Fruit fly (Drosophila melanogaster) whole organism, embryonic: ENCODE data around the gene Cpr62Ba.

Source experiments
- CG10321 ChIP-seq: fragments of 200-800 bp; sonication (Bioruptor generic); IDR thresholded peaks from 2 replicates; pipeline ENCODE4 v1.3.6; 2022; ENCODE audit warnings: missing biosample characterization, missing genetic modification characterization
- CG10366 ChIP-seq: fragments of 200-800 bp; sonication (Bioruptor generic); IDR thresholded peaks from 2 replicates; pipeline ENCODE4 v1.3.6; 2022; ENCODE audit warnings: missing biosample characterization, missing genetic modification characterization
- CG10543 ChIP-seq: fragments of 200-800 bp; sonication (Bioruptor generic); optimal IDR thresholded peaks from 3 replicates; lab custom pipeline; 2017; ENCODE audit warnings: missing biosample characterization, mild to moderate bottlenecking, missing genetic modification characterization, moderate library complexity
- CG10959 ChIP-seq: fragments of 200-800 bp; sonication (Bioruptor generic); IDR thresholded peaks from 2 replicates; pipeline ENCODE4 v1.3.6; 2022; ENCODE audit warnings: missing biosample characterization, missing genetic modification characterization
- CG15514 ChIP-seq: fragments of 200-800 bp; sonication (Bioruptor generic); optimal IDR thresholded peaks from 3 replicates; lab custom pipeline; 2017; ENCODE audit warnings: missing biosample characterization, missing genetic modification characterization, mild to moderate bottlenecking, moderate library complexity, missing genetic modification reagents
- CG17385 ChIP-seq: fragments of 200-800 bp; sonication (Bioruptor generic); optimal IDR thresholded peaks from 3 replicates; lab custom pipeline; 2018; ENCODE audit warnings: missing biosample characterization, mild to moderate bottlenecking, missing genetic modification characterization
- CG18262 ChIP-seq: fragments of 200-800 bp; optimal IDR thresholded peaks from 3 replicates; lab custom pipeline; 2019; ENCODE audit warnings: missing biosample characterization, mild to moderate bottlenecking, missing genetic modification characterization, moderate library complexity
- CG1832 ChIP-seq: fragments of 200-800 bp; sonication (Bioruptor generic); optimal IDR thresholded peaks from 2 replicates; lab custom pipeline; 2017; ENCODE audit warnings: missing biosample characterization, mild to moderate bottlenecking, missing genetic modification characterization, inconsistent platforms
- CG18476 ChIP-seq: fragments of 200-800 bp; sonication (Bioruptor generic); optimal IDR thresholded peaks from 2 replicates; lab custom pipeline; 2016; ENCODE audit warnings: missing biosample characterization, mild to moderate bottlenecking, missing genetic modification characterization
- CG34422 ChIP-seq: fragments of 200-800 bp; sonication (Bioruptor generic); IDR thresholded peaks from 3 replicates; pipeline ENCODE4 v1.3.6; 2022; ENCODE audit warnings: missing biosample characterization, missing genetic modification characterization
- CG4404 ChIP-seq: fragments of 200-800 bp; sonication (Bioruptor generic); IDR thresholded peaks from 2 replicates; pipeline ENCODE4 v1.3.6; 2022; ENCODE audit warnings: missing biosample characterization, missing genetic modification characterization
- CG7357 ChIP-seq: fragments of 200-800 bp; sonication (Bioruptor generic); IDR thresholded peaks from 3 replicates; pipeline ENCODE4 v1.3.6; 2022; ENCODE audit warnings: missing biosample characterization, missing genetic modification characterization
- CG7839 ChIP-seq: fragments of 200-800 bp; sonication (Bioruptor generic); optimal IDR thresholded peaks from 3 replicates; lab custom pipeline; 2018; ENCODE audit warnings: missing biosample characterization, mild to moderate bottlenecking, missing genetic modification characterization, moderate library complexity
- CG7928 ChIP-seq: fragments of 200-800 bp; sonication (Bioruptor generic); optimal IDR thresholded peaks from 2 replicates; lab custom pipeline; 2017; ENCODE audit warnings: missing biosample characterization, mild to moderate bottlenecking, missing genetic modification characterization
- CG8089 ChIP-seq: fragments of 200-800 bp; sonication (Bioruptor generic); optimal IDR thresholded peaks from 3 replicates; lab custom pipeline; 2016; ENCODE audit warnings: missing biosample characterization, missing genetic modification characterization
- CG8281 ChIP-seq: fragments of 200-800 bp; sonication (Bioruptor generic); optimal IDR thresholded peaks from 2 replicates; lab custom pipeline; 2018; ENCODE audit warnings: missing biosample characterization, mild to moderate bottlenecking, missing genetic modification characterization, moderate library complexity
- CG8290 ChIP-seq, 3 experiments: fragments of 200-800 bp; sonication (Bioruptor generic); optimal IDR thresholded peaks; 2 replicates each; lab custom pipeline; 2016 to 2019; ENCODE audit warnings: missing biosample characterization in 3 of 3, missing genetic modification characterization in 3 of 3, mild to moderate bottlenecking in 2 of 3, moderate library complexity in 1 of 3
- CG8765 ChIP-seq: fragments of 200-800 bp; sonication (Bioruptor generic); IDR thresholded peaks from 2 replicates; pipeline ENCODE4 v1.3.6; 2022; ENCODE audit warnings: missing biosample characterization, missing genetic modification characterization
- CG9817 ChIP-seq: fragments of 200-800 bp; sonication (Bioruptor generic); optimal IDR thresholded peaks from 2 replicates; lab custom pipeline; 2018; ENCODE audit warnings: missing biosample characterization, mild to moderate bottlenecking, missing genetic modification characterization, moderate library complexity
- Ets65A ChIP-seq: fragments of 200-800 bp; sonication (Bioruptor generic); peaks from one replicate; lab custom pipeline; 2016; ENCODE audit warnings: missing biosample characterization, missing genetic modification characterization
- H15 ChIP-seq: fragments of 200-800 bp; sonication (Bioruptor generic); IDR thresholded peaks from 3 replicates; pipeline ENCODE4 v1.3.6; 2022; ENCODE audit warnings: missing biosample characterization, missing genetic modification characterization
- HmgZ ChIP-seq: fragments of 200-800 bp; sonication (Bioruptor generic); optimal IDR thresholded peaks from 2 replicates; lab custom pipeline; 2018; ENCODE audit warnings: missing biosample characterization, mild to moderate bottlenecking, missing genetic modification characterization
- Hr3 ChIP-seq: fragments of 200-800 bp; sonication (Bioruptor generic); optimal IDR thresholded peaks from 3 replicates; lab custom pipeline; 2016; ENCODE audit warnings: missing biosample characterization, missing genetic modification characterization
- Hr78 ChIP-seq, 2 experiments: fragments of 200-800 bp in 1 of 2; fragments of >200 bp in 1 of 2; sonication (Bioruptor generic) in 1 of 2; optimal IDR thresholded peaks; 2 replicates each; lab custom pipeline; 2017 to 2019; ENCODE audit warnings: missing biosample characterization in 2 of 2, missing genetic modification characterization in 2 of 2, mild to moderate bottlenecking in 1 of 2, moderate library complexity in 1 of 2
- Mes4 ChIP-seq: fragments of 200-800 bp; sonication (Bioruptor generic); optimal IDR thresholded peaks from 2 replicates; lab custom pipeline; 2016; ENCODE audit warnings: missing biosample characterization, missing genetic modification characterization
- Nf-YB ChIP-seq: fragments of 200-800 bp; sonication (Bioruptor generic); optimal IDR thresholded peaks from 3 replicates; lab custom pipeline; 2019; ENCODE audit warnings: missing biosample characterization, mild to moderate bottlenecking, missing genetic modification characterization, moderate library complexity
- Ptx1 ChIP-seq: fragments of 200-800 bp; sonication (Bioruptor generic); IDR thresholded peaks from 2 replicates; pipeline ENCODE4 v1.3.6; 2022; ENCODE audit warnings: missing biosample characterization, missing genetic modification characterization
- Sox100B ChIP-seq: fragments of 200-800 bp; sonication (Bioruptor generic); optimal IDR thresholded peaks from 3 replicates; lab custom pipeline; 2018; ENCODE audit warnings: missing biosample characterization, mild to moderate bottlenecking, missing genetic modification characterization
- Sry-δ ChIP-seq: fragments of 200-800 bp; sonication (Bioruptor generic); optimal IDR thresholded peaks from 2 replicates; lab custom pipeline; 2016; ENCODE audit warnings: missing biosample characterization, missing genetic modification characterization
- ab ChIP-seq: fragments of 200-800 bp; sonication (Bioruptor generic); optimal IDR thresholded peaks from 2 replicates; lab custom pipeline; 2016; ENCODE audit warnings: missing biosample characterization, missing genetic modification characterization
- amos ChIP-seq: fragments of 200-800 bp; sonication (Bioruptor generic); IDR thresholded peaks from 2 replicates; pipeline ENCODE4 v1.3.6; 2022; ENCODE audit warnings: missing biosample characterization, missing genetic modification characterization; ENCODE audit not compliant: partially characterized antibody
- chm ChIP-seq: fragments of 200-800 bp; sonication (Bioruptor generic); IDR thresholded peaks from 2 replicates; pipeline ENCODE4 v1.3.6; 2022; ENCODE audit warnings: missing biosample characterization, missing genetic modification characterization
- corto ChIP-seq: fragments of 200-800 bp; sonication (Bioruptor generic); optimal IDR thresholded peaks from 2 replicates; lab custom pipeline; 2016; ENCODE audit warnings: missing biosample characterization, mild to moderate bottlenecking, missing genetic modification characterization, moderate library complexity
- crc ChIP-seq: fragments of 200-800 bp; sonication (Bioruptor generic); optimal IDR thresholded peaks from 2 replicates; lab custom pipeline; 2016; ENCODE audit warnings: missing biosample characterization, missing genetic modification characterization
- dan ChIP-seq: fragments of 200-800 bp; sonication (Bioruptor generic); IDR thresholded peaks from 2 replicates; pipeline ENCODE4 v1.3.6; 2022; ENCODE audit warnings: missing biosample characterization, missing genetic modification characterization
- dysf ChIP-seq: fragments of 200-800 bp; sonication (Bioruptor generic); IDR thresholded peaks from 3 replicates; pipeline ENCODE4 v1.3.6; 2022; ENCODE audit warnings: missing biosample characterization, missing genetic modification characterization
- eyg ChIP-seq: fragments of 200-800 bp; sonication (Bioruptor generic); optimal IDR thresholded peaks from 3 replicates; lab custom pipeline; 2016; ENCODE audit warnings: missing biosample characterization, missing genetic modification characterization
- hth ChIP-seq: fragments of >200 bp; optimal IDR thresholded peaks from 2 replicates; lab custom pipeline; 2017; ENCODE audit warnings: inconsistent platforms
- ind ChIP-seq: fragments of 200-800 bp; sonication (Bioruptor generic); optimal IDR thresholded peaks from 3 replicates; lab custom pipeline; 2016; ENCODE audit warnings: missing biosample characterization, missing genetic modification characterization
- lola ChIP-seq, 3 experiments: fragments of >200 bp in 2 of 3; fragments of 200-800 bp in 1 of 3; sonication (Bioruptor generic) in 1 of 3; optimal IDR thresholded peaks; 2 replicates each; lab custom pipeline; 2017 to 2019; ENCODE audit warnings: missing biosample characterization in 3 of 3, missing genetic modification characterization in 3 of 3, mild to moderate bottlenecking in 1 of 3, moderate library complexity in 1 of 3
- nom ChIP-seq: fragments of 200-800 bp; sonication (Bioruptor generic); optimal IDR thresholded peaks from 2 replicates; lab custom pipeline; 2017; ENCODE audit warnings: missing biosample characterization, missing genetic modification characterization, mild to moderate bottlenecking, moderate library complexity, missing genetic modification reagents
- org-1 ChIP-seq: fragments of 200-800 bp; sonication (Bioruptor generic); optimal IDR thresholded peaks from 2 replicates; lab custom pipeline; 2017; ENCODE audit warnings: missing biosample characterization, missing genetic modification characterization
- phol ChIP-seq: fragments of 200-800 bp; sonication (Bioruptor generic); optimal IDR thresholded peaks from 3 replicates; lab custom pipeline; 2018; ENCODE audit warnings: missing biosample characterization, mild to moderate bottlenecking, missing genetic modification characterization, moderate library complexity
- schlank ChIP-seq: fragments of 200-800 bp; sonication (Bioruptor generic); optimal IDR thresholded peaks from 2 replicates; lab custom pipeline; 2018; ENCODE audit warnings: missing biosample characterization, mild to moderate bottlenecking, missing genetic modification characterization
- slou ChIP-seq: fragments of 200-800 bp; sonication (Bioruptor generic); optimal IDR thresholded peaks from 3 replicates; lab custom pipeline; 2016; ENCODE audit warnings: missing biosample characterization, missing genetic modification characterization
- stwl ChIP-seq: fragments of 200-800 bp; sonication (Bioruptor generic); optimal IDR thresholded peaks from 3 replicates; lab custom pipeline; 2018; ENCODE audit warnings: missing biosample characterization, mild to moderate bottlenecking, missing genetic modification characterization, moderate library complexity
- tin ChIP-seq: fragments of 200-800 bp; sonication (Bioruptor generic); optimal IDR thresholded peaks from 3 replicates; lab custom pipeline; 2016; ENCODE audit warnings: missing biosample characterization, missing genetic modification characterization
- trem ChIP-seq: fragments of 200-800 bp; optimal IDR thresholded peaks from 3 replicates; lab custom pipeline; 2019; ENCODE audit warnings: missing biosample characterization, mild to moderate bottlenecking, missing genetic modification characterization, moderate library complexity
- ttk ChIP-seq: fragments of 200-800 bp; sonication (Bioruptor generic); IDR thresholded peaks from 2 replicates; pipeline ENCODE4 v2.1.2; 2022; ENCODE audit warnings: missing biosample characterization, missing genetic modification characterization
- vnd ChIP-seq: fragments of 200-800 bp; sonication (Bioruptor generic); IDR thresholded peaks from 3 replicates; pipeline ENCODE4 v1.3.6; 2022; ENCODE audit warnings: missing biosample characterization, missing genetic modification characterization; ENCODE audit not compliant: partially characterized antibody

Gene Cpr62Ba

dm6 chr3L:1810288-1810687 lies 21.3 kb downstream of the Cpr62Ba start, which contains the start of gene GV1 (continued):
- TF ChIP-seq crc (GFP tag; lab: Kevin White, UChicago) (no peak), CG15514 (GFP tag; lab: Kevin White, UChicago) (peak; percentile 5), CG10321 (no peak), Mes4 (GFP tag; lab: Kevin White, UChicago) (no peak), Ets65A (peak; percentile 80), nom (GFP tag; lab: Kevin White, UChicago) (peak; percentile 98), slou (no peak), chm (0 out of 2 replicates have a peak, but pooled peaks have one; percentile 17), CG10543 (GFP tag; lab: Kevin White, UChicago) (peak; percentile 51), CG18476 (GFP tag; lab: Kevin White, UChicago) (no peak), CG8290 (GFP tag; optimal IDR thresholded peaks at IDR 0.05; lab: Kevin White, UChicago) (no peak), CG8290 (tag; optimal IDR thresholded peaks at IDR 0.05; lab: Kevin White, UChicago) (peak in 1 of 2 experiments; percentile 27)

- peak; percentile 44 for TF ChIP-seq trem (tag; lab: Kevin White, UChicago)
- no peak for TF ChIP-seq Hr78 (GFP tag; optimal IDR thresholded peaks at IDR 0.05; lab: Kevin White, UChicago)
- TF ChIP-seq CG10959, result peak; percentile 84
- peak; percentile 93 for TF ChIP-seq CG34422 (GFP tag; lab: Robert Waterston, UW)
- TF ChIP-seq Nf-YB (GFP tag; lab: Kevin White, UChicago), result peak; percentile 62
- TF ChIP-seq CG1832 (GFP tag; lab: Kevin White, UChicago), result no peak
- TF ChIP-seq CG18262 (tag; lab: Kevin White, UChicago), result peak; percentile 80
- TF ChIP-seq amos, result no peak
- no peak for TF ChIP-seq corto
- TF ChIP-seq Ptx1 (GFP tag; lab: Robert Waterston, UW), result peak; percentile 94
- TF ChIP-seq dan (GFP tag; lab: Robert Waterston, UW), result no peak
- TF ChIP-seq CG8765 (GFP tag; lab: Robert Waterston, UW), result peak; percentile 30; the same call in 1 of the 2 replicates
- peak; percentile 84 for TF ChIP-seq org-1 (GFP tag; lab: Kevin White, UChicago)
- peak; percentile 64 for TF ChIP-seq CG8281 (tag; lab: Kevin White, UChicago)
- TF ChIP-seq eyg (GFP tag; lab: Kevin White, UChicago), result peak; percentile 84
- TF ChIP-seq CG7357 (GFP tag; lab: Robert Waterston, UW), result peak; percentile 77
- peak; percentile 49 for TF ChIP-seq CG7928 (GFP tag; lab: Kevin White, UChicago)
- peak; percentile 87 for TF ChIP-seq ab (GFP tag; lab: Kevin White, UChicago)
- no peak for TF ChIP-seq vnd
- peak; percentile 89 for TF ChIP-seq ttk (GFP tag; lab: Robert Waterston, UW)
- peak; percentile 5 for TF ChIP-seq stwl (tag; lab: Kevin White, UChicago)
- TF ChIP-seq CG7839, result peak; percentile 93
- peak; percentile 84 for TF ChIP-seq CG8089 (GFP tag; lab: Kevin White, UChicago)
- peak in 1 of 3 experiments; percentile 64 for TF ChIP-seq lola (GFP tag; optimal IDR thresholded peaks at IDR 0.05; lab: Kevin White, UChicago)
- TF ChIP-seq ind (GFP tag; lab: Kevin White, UChicago), result peak; percentile 91
- TF ChIP-seq Hr3 (GFP tag; lab: Kevin White, UChicago), result peak; percentile 81
- peak; percentile 83 for TF ChIP-seq phol (tag; lab: Kevin White, UChicago)
- TF ChIP-seq CG10366, result peak; percentile 91
- peak; percentile 85 for TF ChIP-seq H15 (GFP tag; lab: Robert Waterston, UW)
- TF ChIP-seq Sry-δ (GFP tag; lab: Kevin White, UChicago), result peak; percentile 57
- TF ChIP-seq tin, result peak; percentile 88
- TF ChIP-seq CG4404, result peak; percentile 81
- peak; percentile 86 for TF ChIP-seq CG9817 (tag; lab: Kevin White, UChicago)
- TF ChIP-seq CG17385 (GFP tag; lab: Kevin White, UChicago), result peak; percentile 87
- TF ChIP-seq hth (lab: Kevin White, UChicago), result no peak
- TF ChIP-seq dysf, result peak; percentile 97
- TF ChIP-seq Sox100B (GFP tag; lab: Kevin White, UChicago), result no peak
- peak; percentile 80 for TF ChIP-seq schlank (tag; lab: Kevin White, UChicago)
- peak; percentile 87 for TF ChIP-seq HmgZ (tag; lab: Kevin White, UChicago)
Observed at dm6 chr3L:1808631-1809030, 23.0 kb downstream of the Cpr62Ba start.
